Fruit fly (Drosophila melanogaster) whole organism, embryonic: ENCODE data around the gene CG31710.

Experiments used
- B-H2 ChIP-seq: fragments of 200-800 bp; sonication (Bioruptor generic); optimal IDR thresholded peaks from 2 replicates; lab custom pipeline; 2018; ENCODE audit warnings: missing biosample characterization, mild to moderate bottlenecking, missing genetic modification characterization
- CG10654 ChIP-seq: fragments of 200-800 bp; sonication (Bioruptor generic); optimal IDR thresholded peaks from 2 replicates; lab custom pipeline; 2016; ENCODE audit warnings: missing biosample characterization, missing genetic modification characterization
- CG11504 ChIP-seq: fragments of 200-800 bp; sonication (Bioruptor generic); optimal IDR thresholded peaks from 3 replicates; lab custom pipeline; 2019; ENCODE audit warnings: missing biosample characterization, mild to moderate bottlenecking, missing genetic modification characterization, moderate library complexity
- CG11723 ChIP-seq: fragments of 200-800 bp; sonication (Bioruptor generic); optimal IDR thresholded peaks from 2 replicates; lab custom pipeline; 2017; ENCODE audit warnings: missing biosample characterization, mild to moderate bottlenecking, missing genetic modification characterization
- CG14014 ChIP-seq: fragments of 200-800 bp; sonication (Bioruptor generic); IDR thresholded peaks from 2 replicates; pipeline ENCODE4 v1.3.6; 2022; ENCODE audit warnings: missing biosample characterization, missing genetic modification characterization
- CG15073 ChIP-seq: fragments of 200-800 bp; sonication (Bioruptor generic); optimal IDR thresholded peaks from 2 replicates; lab custom pipeline; 2016; ENCODE audit warnings: missing biosample characterization, missing genetic modification characterization
- CG1602 ChIP-seq: fragments of 200-800 bp; sonication (Bioruptor generic); optimal IDR thresholded peaks from 3 replicates; lab custom pipeline; 2016; ENCODE audit warnings: missing biosample characterization, missing genetic modification characterization
- CG17328 ChIP-seq: fragments of 200-800 bp; sonication (Bioruptor generic); IDR thresholded peaks from 2 replicates; pipeline ENCODE4 v1.3.6; 2022; ENCODE audit warnings: missing biosample characterization, missing genetic modification characterization
- CG18599 ChIP-seq: fragments of 200-800 bp; sonication (Bioruptor generic); optimal IDR thresholded peaks from 3 replicates; lab custom pipeline; 2017; ENCODE audit warnings: missing biosample characterization, missing genetic modification characterization, mild to moderate bottlenecking, moderate library complexity, missing genetic modification reagents
- CG18619 ChIP-seq: fragments of 200-800 bp; sonication (Bioruptor generic); optimal IDR thresholded peaks from 3 replicates; lab custom pipeline; 2017; ENCODE audit warnings: missing biosample characterization, mild to moderate bottlenecking, missing genetic modification characterization
- CG2120 ChIP-seq: fragments of 200-800 bp; sonication (Bioruptor generic); optimal IDR thresholded peaks from 3 replicates; lab custom pipeline; 2016; ENCODE audit warnings: missing biosample characterization, missing genetic modification characterization
- CG2678 ChIP-seq: fragments of 200-800 bp; sonication (Bioruptor generic); optimal IDR thresholded peaks from 3 replicates; lab custom pipeline; 2019; ENCODE audit warnings: missing biosample characterization, mild to moderate bottlenecking, missing genetic modification characterization, moderate library complexity
- CG31388 ChIP-seq: fragments of 200-800 bp; sonication (Bioruptor generic); optimal IDR thresholded peaks from 2 replicates; lab custom pipeline; 2016; ENCODE audit warnings: missing biosample characterization, missing genetic modification characterization
- CG3847 ChIP-seq: fragments of 200-800 bp; sonication (Bioruptor generic); IDR thresholded peaks from 2 replicates; pipeline ENCODE4 v1.3.6; 2022; ENCODE audit warnings: missing biosample characterization, missing genetic modification characterization
- CG4707 ChIP-seq: fragments of 200-800 bp; sonication (Bioruptor generic); optimal IDR thresholded peaks from 2 replicates; lab custom pipeline; 2018; ENCODE audit warnings: missing biosample characterization, mild to moderate bottlenecking, missing genetic modification characterization, moderate library complexity
- CG6254 ChIP-seq: fragments of 200-800 bp; sonication (Bioruptor generic); optimal IDR thresholded peaks from 3 replicates; lab custom pipeline; 2017; ENCODE audit warnings: mild to moderate bottlenecking, missing biosample characterization, missing genetic modification reagents, missing genetic modification characterization
- CG8089 ChIP-seq: fragments of 200-800 bp; sonication (Bioruptor generic); optimal IDR thresholded peaks from 3 replicates; lab custom pipeline; 2016; ENCODE audit warnings: missing biosample characterization, missing genetic modification characterization
- CoRest ChIP-seq: fragments of 200-800 bp; sonication (Bioruptor generic); optimal IDR thresholded peaks from 3 replicates; lab custom pipeline; 2018; ENCODE audit warnings: missing biosample characterization, mild to moderate bottlenecking, missing genetic modification characterization, moderate library complexity
- Dip2 ChIP-seq: fragments of 200-800 bp; sonication (Bioruptor generic); IDR thresholded peaks from 2 replicates; pipeline ENCODE4 v1.3.6; 2022; ENCODE audit warnings: missing biosample characterization, missing genetic modification characterization
- Fer2 ChIP-seq: fragments of 200-800 bp; sonication (Bioruptor generic); optimal IDR thresholded peaks from 2 replicates; lab custom pipeline; 2018; ENCODE audit warnings: missing biosample characterization, mild to moderate bottlenecking, missing genetic modification characterization, moderate library complexity
- Hand ChIP-seq: fragments of 200-800 bp; sonication (Bioruptor generic); optimal IDR thresholded peaks from 2 replicates; lab custom pipeline; 2017; ENCODE audit warnings: mild to moderate bottlenecking, missing biosample characterization, missing genetic modification reagents, missing genetic modification characterization
- Hr3 ChIP-seq: fragments of 200-800 bp; sonication (Bioruptor generic); optimal IDR thresholded peaks from 3 replicates; lab custom pipeline; 2016; ENCODE audit warnings: missing biosample characterization, missing genetic modification characterization
- Hr78 ChIP-seq, 2 experiments: fragments of 200-800 bp in 1 of 2; fragments of >200 bp in 1 of 2; sonication (Bioruptor generic) in 1 of 2; optimal IDR thresholded peaks; 2 replicates each; lab custom pipeline; 2017 to 2019; ENCODE audit warnings: missing biosample characterization in 2 of 2, missing genetic modification characterization in 2 of 2, mild to moderate bottlenecking in 1 of 2, moderate library complexity in 1 of 2
- Jarid2 ChIP-seq: fragments of 200-800 bp; sonication (Bioruptor generic); optimal IDR thresholded peaks from 3 replicates; lab custom pipeline; 2017; ENCODE audit warnings: mild to moderate bottlenecking, missing biosample characterization, missing genetic modification reagents, missing genetic modification characterization
- Kr ChIP-seq: fragments of 200-800 bp; sonication (Bioruptor generic); optimal IDR thresholded peaks from 2 replicates; lab custom pipeline; 2017; ENCODE audit warnings: missing biosample characterization, mild to moderate bottlenecking, missing genetic modification characterization
- Neu2 ChIP-seq: fragments of 200-800 bp; sonication (Bioruptor generic); optimal IDR thresholded peaks from 3 replicates; lab custom pipeline; 2016; ENCODE audit warnings: missing biosample characterization, missing genetic modification characterization, borderline replicate concordance
- Opbp ChIP-seq: fragments of 200-800 bp; sonication (Bioruptor generic); IDR thresholded peaks from 3 replicates; pipeline ENCODE4 v1.3.6; 2022; ENCODE audit warnings: missing biosample characterization, missing genetic modification characterization; ENCODE audit not compliant: partially characterized antibody
- Sox100B ChIP-seq: fragments of 200-800 bp; sonication (Bioruptor generic); optimal IDR thresholded peaks from 3 replicates; lab custom pipeline; 2018; ENCODE audit warnings: missing biosample characterization, mild to moderate bottlenecking, missing genetic modification characterization
- ac ChIP-seq: fragments of 200-800 bp; sonication (Bioruptor generic); optimal IDR thresholded peaks from 3 replicates; lab custom pipeline; 2017; ENCODE audit warnings: missing biosample characterization, mild to moderate bottlenecking, missing genetic modification characterization
- aop ChIP-seq: fragments of 200-800 bp; sonication (Bioruptor generic); IDR thresholded peaks from 2 replicates; pipeline ENCODE4 v1.3.6; 2022; ENCODE audit warnings: missing biosample characterization, missing genetic modification characterization
- ase ChIP-seq: fragments of 200-800 bp; sonication (Bioruptor generic); IDR thresholded peaks from 3 replicates; pipeline ENCODE4 v1.3.6; 2022; ENCODE audit warnings: missing biosample characterization, missing genetic modification characterization
- btn ChIP-seq: fragments of 200-800 bp; sonication (Bioruptor generic); optimal IDR thresholded peaks from 2 replicates; lab custom pipeline; 2016; ENCODE audit warnings: missing biosample characterization, missing genetic modification characterization
- cad ChIP-seq: fragments of >200 bp; optimal IDR thresholded peaks from 2 replicates; lab custom pipeline; 2017; ENCODE audit warnings: missing biosample characterization, missing genetic modification characterization
- chn ChIP-seq: fragments of 200-800 bp; sonication (Bioruptor generic); optimal IDR thresholded peaks from 2 replicates; lab custom pipeline; 2016; ENCODE audit warnings: missing biosample characterization, missing genetic modification characterization
- fu2 ChIP-seq: fragments of 200-800 bp; sonication (Bioruptor generic); optimal IDR thresholded peaks from 2 replicates; lab custom pipeline; 2016; ENCODE audit warnings: missing biosample characterization, missing genetic modification characterization
- grau ChIP-seq: fragments of 200-800 bp; optimal IDR thresholded peaks from 3 replicates; lab custom pipeline; 2019; ENCODE audit warnings: missing biosample characterization, mild to moderate bottlenecking, missing genetic modification characterization, moderate library complexity
- gro ChIP-seq: fragments of 200-800 bp; sonication (Bioruptor generic); optimal IDR thresholded peaks from 2 replicates; lab custom pipeline; 2016; ENCODE audit warnings: missing biosample characterization, missing genetic modification characterization
- hth ChIP-seq: fragments of >200 bp; optimal IDR thresholded peaks from 2 replicates; lab custom pipeline; 2017; ENCODE audit warnings: inconsistent platforms
- kay ChIP-seq: fragments of 200-800 bp; sonication (Bioruptor generic); optimal IDR thresholded peaks from 2 replicates; lab custom pipeline; 2016; ENCODE audit warnings: missing biosample characterization, missing genetic modification characterization
- klu ChIP-seq: fragments of 200-800 bp; sonication (Bioruptor generic); IDR thresholded peaks from 2 replicates; pipeline ENCODE4 v1.3.6; 2022; ENCODE audit warnings: missing biosample characterization, missing genetic modification characterization
- kni ChIP-seq: fragments of 200-800 bp; sonication (Bioruptor generic); optimal IDR thresholded peaks from 3 replicates; lab custom pipeline; 2017; ENCODE audit warnings: mild to moderate bottlenecking, missing biosample characterization, missing genetic modification reagents, missing genetic modification characterization
- mld ChIP-seq: fragments of 200-800 bp; sonication (Bioruptor generic); IDR thresholded peaks from 3 replicates; pipeline ENCODE4 v1.3.6; 2022; ENCODE audit warnings: missing biosample characterization, missing genetic modification characterization; ENCODE audit not compliant: partially characterized antibody
- nerfin-1 ChIP-seq: fragments of 200-800 bp; sonication (Bioruptor generic); optimal IDR thresholded peaks from 3 replicates; lab custom pipeline; 2019; ENCODE audit warnings: missing biosample characterization, mild to moderate bottlenecking, missing genetic modification characterization, moderate library complexity
- nom ChIP-seq: fragments of 200-800 bp; sonication (Bioruptor generic); optimal IDR thresholded peaks from 2 replicates; lab custom pipeline; 2017; ENCODE audit warnings: missing biosample characterization, missing genetic modification characterization, mild to moderate bottlenecking, moderate library complexity, missing genetic modification reagents
- otp ChIP-seq: fragments of 200-800 bp; sonication (Bioruptor generic); IDR thresholded peaks from 3 replicates; pipeline ENCODE4, ENCODE4 v1.3.6; 2022; ENCODE audit warnings: missing biosample characterization, missing genetic modification characterization
- pan ChIP-seq, 4 experiments: fragments of >200 bp in 3 of 4; fragments of 200-800 bp in 1 of 4; sonication (Bioruptor generic) in 1 of 4; optimal IDR thresholded peaks in 3 of 4; IDR thresholded peaks in 1 of 4; 2 replicates each; pipeline versions ENCODE4 v1.3.6 to Lab custom; 2017 to 2022; ENCODE audit warnings: missing biosample characterization in 2 of 4, missing genetic modification characterization in 2 of 4, mixed read lengths in 1 of 4
- sqz ChIP-seq: fragments of 200-800 bp; sonication (Bioruptor generic); optimal IDR thresholded peaks from 3 replicates; lab custom pipeline; 2018; ENCODE audit warnings: missing biosample characterization, mild to moderate bottlenecking, missing genetic modification characterization
- sr ChIP-seq: fragments of 200-800 bp; sonication (Bioruptor generic); IDR thresholded peaks from 3 replicates; pipeline ENCODE4 v1.3.6; 2022; ENCODE audit warnings: missing biosample characterization, missing genetic modification characterization
- toy ChIP-seq: fragments of 200-800 bp; sonication (Bioruptor generic); IDR thresholded peaks from 2 replicates; pipeline ENCODE4 v1.3.6; 2022; ENCODE audit warnings: missing biosample characterization, missing genetic modification characterization

CG31710 gene

dm6 chr2L:9698923-9699493, 6.7 kb downstream of the CG31710 start, which contains the start of gene Pka-C1 (continued):
- TF ChIP-seq klu (GFP tag; lab: Robert Waterston, UW) (no peak), CG18619 (GFP tag; lab: Kevin White, UChicago) (no peak), nom (GFP tag; lab: Kevin White, UChicago) (peak; percentile 25), CG2120 (GFP tag; lab: Kevin White, UChicago) (no peak), CG14014 (GFP tag; lab: Robert Waterston, UW) (peak; percentile 30; the same call in 1 of the 2 replicates), cad (GFP tag; lab: Kevin White, UChicago) (no peak), aop (0 out of 2 replicates have a peak, but pooled peaks have one; percentile 41), Hr78 (GFP tag; optimal IDR thresholded peaks at IDR 0.05; lab: Kevin White, UChicago) (no peak), CG17328 (GFP tag; lab: Robert Waterston, UW) (no peak), Hand (GFP tag; lab: Kevin White, UChicago) (no peak), CG1602 (no peak), Opbp (peak; percentile 72), CG11723 (no peak), fu2 (GFP tag; lab: Kevin White, UChicago) (no peak), CG3847 (GFP tag; lab: Robert Waterston, UW) (peak; percentile 72), CG18599 (peak; percentile 47), otp (GFP tag; lab: Robert Waterston, UW) (no peak), Fer2 (no peak), CG15073 (GFP tag; lab: Kevin White, UChicago) (no peak), Dip2 (GFP tag; lab: Robert Waterston, UW) (no peak), Kr (no peak), sqz (GFP tag; lab: Kevin White, UChicago) (peak; percentile 96), CoRest (tag; lab: Kevin White, UChicago) (peak; percentile 58), toy (GFP tag; lab: Robert Waterston, UW) (no peak), hth (lab: Kevin White, UChicago) (no peak), btn (GFP tag; lab: Kevin White, UChicago) (no peak), ase (GFP tag; lab: Robert Waterston, UW) (0 out of 3 replicates have a peak, but pooled peaks have one; percentile 14), Hr3 (GFP tag; lab: Kevin White, UChicago) (peak; percentile 7), mld (GFP tag; lab: Robert Waterston, UW) (peak; percentile 29; the same call in 1 of the 3 replicates), pan (optimal IDR thresholded peaks at IDR 0.05; lab: Kevin White, UChicago) (no peak), pan (GFP tag; optimal IDR thresholded peaks at IDR 0.05 in 1 of 2, IDR thresholded peaks at IDR 0.05 in 1 of 2) (peak in 1 of 2 experiments; percentile 51), nerfin-1 (tag; lab: Kevin White, UChicago) (peak; percentile 24), gro (no peak), CG31388 (GFP tag; lab: Kevin White, UChicago) (no peak), Neu2 (GFP tag; lab: Kevin White, UChicago) (no peak), CG2678 (tag; lab: Kevin White, UChicago) (peak; percentile 6), sr (GFP tag; lab: Robert Waterston, UW) (peak; percentile 35; the same call in 1 of the 3 replicates), CG4707 (no peak), B-H2 (peak; percentile 1), ac (no peak), CG11504 (tag; lab: Kevin White, UChicago) (peak; percentile 51), CG10654 (GFP tag; lab: Kevin White, UChicago) (no peak), grau (no peak), kay (GFP tag; lab: Kevin White, UChicago) (no peak), Sox100B (no peak), chn (GFP tag; lab: Kevin White, UChicago) (no peak), kni (GFP tag; lab: Kevin White, UChicago) (no peak), CG8089 (GFP tag; lab: Kevin White, UChicago) (no peak), CG6254 (GFP tag; lab: Kevin White, UChicago) (peak; percentile 35), Jarid2 (GFP tag; lab: Kevin White, UChicago) (peak; percentile 95)
